Worm (Caenorhabditis elegans) whole organism, L3 larva: ENCODE measurements around the gene srxa-12.

Source experiments
- R02D3.7 ChIP-seq: fragments of 150-350 bp; optimal IDR thresholded peaks from 2 replicates; lab custom pipeline; 2014; ENCODE audit warnings: missing biosample characterization, missing genetic modification characterization
- ZK546.5 ChIP-seq: sonication (generic microtip); optimal IDR thresholded peaks from 2 replicates; lab custom pipeline; 2017; ENCODE audit warnings: missing biosample characterization, missing genetic modification characterization
- aly-2 ChIP-seq: fragments of 150-350 bp; optimal IDR thresholded peaks from 2 replicates; lab custom pipeline; 2014; ENCODE audit warnings: missing biosample characterization, missing genetic modification characterization
- ama-1 ChIP-seq: fragments of 150-350 bp; optimal IDR thresholded peaks from 2 replicates; lab custom pipeline; 2018
- ceh-28 ChIP-seq: fragments of 150-350 bp; optimal IDR thresholded peaks from 2 replicates; lab custom pipeline; 2014; ENCODE audit warnings: missing biosample characterization, missing genetic modification reagents, missing genetic modification characterization
- ceh-82 ChIP-seq: fragments of 150-350 bp; optimal IDR thresholded peaks from 2 replicates; lab custom pipeline; 2014; ENCODE audit warnings: missing biosample characterization, missing genetic modification characterization
- ceh-9 ChIP-seq: sonication (generic microtip); optimal IDR thresholded peaks from 2 replicates; lab custom pipeline; 2018; ENCODE audit warnings: missing biosample characterization, missing genetic modification characterization
- egl-27 ChIP-seq: sonication (generic microtip); optimal IDR thresholded peaks from 4 replicates; lab custom pipeline; 2017; ENCODE audit warnings: missing biosample characterization, missing genetic modification reagents, missing genetic modification characterization
- egl-5 ChIP-seq: fragments of 150-350 bp; optimal IDR thresholded peaks from 2 replicates; lab custom pipeline; 2017; ENCODE audit warnings: missing biosample characterization, missing genetic modification reagents, missing genetic modification characterization, inconsistent platforms
- elt-1 ChIP-seq: fragments of 150-350 bp; optimal IDR thresholded peaks from 2 replicates; lab custom pipeline; 2014; ENCODE audit warnings: missing biosample characterization, missing genetic modification characterization
- elt-2 ChIP-seq: sonication (generic microtip); optimal IDR thresholded peaks from 2 replicates; lab custom pipeline; 2016; ENCODE audit warnings: missing genetic modification reagents, mild to moderate bottlenecking, missing genetic modification characterization, missing compliant biosample characterization
- elt-3 ChIP-seq, 3 experiments: fragments of 150-350 bp in 1 of 3; sonication (generic microtip) in 2 of 3; optimal IDR thresholded peaks; 2 replicates in 2 of 3; 4 replicates in 1 of 3; lab custom pipeline; 2014 to 2017; ENCODE audit warnings: missing biosample characterization in 3 of 3, missing genetic modification characterization in 3 of 3
- eor-1 ChIP-seq, 2 experiments: fragments of 150-350 bp; optimal IDR thresholded peaks; 2 replicates each; lab custom pipeline; 2014 to 2018; ENCODE audit warnings: missing biosample characterization in 2 of 2, missing genetic modification characterization in 2 of 2
- fkh-10 ChIP-seq: sonication (generic microtip); optimal IDR thresholded peaks from 2 replicates; lab custom pipeline; 2017; ENCODE audit warnings: missing biosample characterization, missing genetic modification reagents, missing genetic modification characterization
- fkh-2 ChIP-seq: fragments of 150-350 bp; optimal IDR thresholded peaks from 2 replicates; lab custom pipeline; 2014; ENCODE audit warnings: missing biosample characterization, missing genetic modification reagents, missing genetic modification characterization
- fos-1 ChIP-seq: fragments of 150-350 bp; optimal IDR thresholded peaks from 2 replicates; lab custom pipeline; 2014; ENCODE audit warnings: missing biosample characterization, missing genetic modification characterization
- hmg-11 ChIP-seq: sonication (generic microtip); optimal IDR thresholded peaks from 2 replicates; lab custom pipeline; 2016; ENCODE audit warnings: missing genetic modification characterization, missing compliant biosample characterization
- jun-1 ChIP-seq: fragments of 150-350 bp; optimal IDR thresholded peaks from 2 replicates; lab custom pipeline; 2014; ENCODE audit warnings: missing biosample characterization, missing genetic modification reagents, missing genetic modification characterization
- lin-15B ChIP-seq: fragments of 150-350 bp; optimal IDR thresholded peaks from 2 replicates; lab custom pipeline; 2014; ENCODE audit warnings: missing biosample characterization, missing genetic modification characterization
- lin-39 ChIP-seq: fragments of 150-350 bp; optimal IDR thresholded peaks from 2 replicates; lab custom pipeline; 2018; ENCODE audit warnings: missing biosample characterization, missing genetic modification reagents, missing genetic modification characterization
- lsy-12 ChIP-seq: sonication (generic microtip); optimal IDR thresholded peaks from 2 replicates; lab custom pipeline; 2016; ENCODE audit warnings: mild to moderate bottlenecking, missing genetic modification characterization, missing compliant biosample characterization
- mdl-1 ChIP-seq: fragments of 150-350 bp; optimal IDR thresholded peaks from 2 replicates; lab custom pipeline; 2014; ENCODE audit warnings: missing biosample characterization, missing genetic modification characterization
- nfya-1 ChIP-seq: sonication (generic microtip); optimal IDR thresholded peaks from 2 replicates; lab custom pipeline; 2017; ENCODE audit warnings: missing genetic modification characterization, mild to moderate bottlenecking, missing compliant biosample characterization, antibody characterized with exemption, moderate library complexity; ENCODE audit not compliant: insufficient read depth
- nhr-12 ChIP-seq: fragments of 150-350 bp; optimal IDR thresholded peaks from 2 replicates; lab custom pipeline; 2014; ENCODE audit warnings: missing biosample characterization, missing genetic modification characterization
- nhr-23 ChIP-seq: fragments of 150-350 bp; optimal IDR thresholded peaks from 2 replicates; lab custom pipeline; 2014; ENCODE audit warnings: missing biosample characterization, missing genetic modification reagents, missing genetic modification characterization
- nhr-237 ChIP-seq: fragments of 150-350 bp; optimal IDR thresholded peaks from 2 replicates; lab custom pipeline; 2014; ENCODE audit warnings: missing biosample characterization, missing genetic modification characterization
- nhr-25 ChIP-seq: sonication (generic microtip); optimal IDR thresholded peaks from 2 replicates; lab custom pipeline; 2017; ENCODE audit warnings: missing biosample characterization, missing genetic modification characterization
- nhr-28 ChIP-seq: fragments of 150-350 bp; optimal IDR thresholded peaks from 2 replicates; lab custom pipeline; 2014; ENCODE audit warnings: missing biosample characterization, missing genetic modification characterization
- nhr-43 ChIP-seq: sonication (generic microtip); optimal IDR thresholded peaks from 2 replicates; lab custom pipeline; 2016; ENCODE audit warnings: mild to moderate bottlenecking, missing genetic modification characterization, missing compliant biosample characterization; ENCODE audit not compliant: poor library complexity, severe bottlenecking
- nhr-67 ChIP-seq: fragments of 150-350 bp; optimal IDR thresholded peaks from 2 replicates; lab custom pipeline; 2014; ENCODE audit warnings: missing biosample characterization, missing genetic modification characterization
- nhr-76 ChIP-seq: fragments of 150-350 bp; sonication (generic microtip); optimal IDR thresholded peaks from 5 replicates; lab custom pipeline; 2014; ENCODE audit warnings: missing biosample characterization, missing genetic modification characterization
- pha-4 ChIP-seq: fragments of 150-350 bp; optimal IDR thresholded peaks from 2 replicates; lab custom pipeline; 2014; ENCODE audit warnings: missing biosample characterization, missing genetic modification reagents, missing genetic modification characterization
- pqm-1 ChIP-seq: fragments of 150-350 bp; optimal IDR thresholded peaks from 2 replicates; lab custom pipeline; 2017; ENCODE audit warnings: missing biosample characterization, missing genetic modification characterization, inconsistent platforms
- skn-1 ChIP-seq: fragments of 150-350 bp; optimal IDR thresholded peaks from 2 replicates; lab custom pipeline; 2014; ENCODE audit warnings: missing biosample characterization, missing genetic modification characterization
- snpc-4 ChIP-seq: fragments of 150-350 bp; optimal IDR thresholded peaks from 2 replicates; lab custom pipeline; 2014; ENCODE audit warnings: missing biosample characterization, missing genetic modification characterization
- tbx-2 ChIP-seq: sonication (generic microtip); optimal IDR thresholded peaks from 2 replicates; lab custom pipeline; 2016; ENCODE audit warnings: mild to moderate bottlenecking, missing genetic modification characterization, missing compliant biosample characterization
- unc-39 ChIP-seq: sonication (generic microtip); optimal IDR thresholded peaks from 4 replicates; lab custom pipeline; 2017; ENCODE audit warnings: missing biosample characterization, missing genetic modification characterization
- unc-62 ChIP-seq: fragments of 150-350 bp; sonication (generic microtip); optimal IDR thresholded peaks from 4 replicates; lab custom pipeline; 2014; ENCODE audit warnings: missing biosample characterization, missing genetic modification reagents, missing genetic modification characterization
- ztf-11 ChIP-seq: fragments of 150-350 bp; optimal IDR thresholded peaks from 2 replicates; lab custom pipeline; 2014; ENCODE audit warnings: missing biosample characterization, missing genetic modification characterization
- ztf-4 ChIP-seq: fragments of 150-350 bp; optimal IDR thresholded peaks from 2 replicates; lab custom pipeline; 2014; ENCODE audit warnings: missing biosample characterization, missing genetic modification characterization

Gene srxa-12

ce11 chrV:13889516-13889915, 37.0 kb upstream of the srxa-12 start, which contains the start of gene spp-12:
Gene spp-12, plus strand, starts transcription at chrV:13889816.
- TF ChIP-seq nfya-1 (tag; lab: Kevin White, UChicago) (no peak), ceh-9 (tag; lab: Kevin White, UChicago) (no peak), ceh-28 (no peak)
- TF ChIP-seq, all 47 proteins: peak for 0

ce11 chrV:13890473-13890872, 36.0 kb upstream of the srxa-12 start, which contains the start of gene lbp-8:
Gene lbp-8, plus strand, starts transcription at chrV:13890773.
- TF ChIP-seq fkh-2 (tag; lab: Kevin White, UChicago) (no peak), elt-1 (tag; lab: Kevin White, UChicago) (no peak), mdl-1 (tag; lab: Kevin White, UChicago) (no peak), skn-1 (tag; lab: Kevin White, UChicago) (no peak), ZK546.5 (tag; lab: Kevin White, UChicago) (no peak), ama-1 (no peak), nhr-25 (tag; lab: Kevin White, UChicago) (no peak), pqm-1 (tag; lab: Kevin White, UChicago) (no peak), ztf-11 (no peak), egl-27 (tag; lab: Kevin White, UChicago) (no peak), nhr-12 (tag; lab: Kevin White, UChicago) (no peak), nhr-28 (no peak), ceh-28 (no peak), unc-39 (tag; lab: Kevin White, UChicago) (no peak)

ce11 chrV:13891489-13891888, 35.0 kb upstream of the srxa-12 start:
- TF ChIP-seq nhr-43 (tag; lab: Kevin White, UChicago) (no peak), lsy-12 (tag; lab: Kevin White, UChicago) (no peak), elt-2 (tag; lab: Kevin White, UChicago) (peak; percentile 47), jun-1 (tag; lab: Kevin White, UChicago) (no peak), nhr-28 (no peak), ama-1 (no peak), snpc-4 (tag; lab: Kevin White, UChicago) (no peak), lin-15B (tag; lab: Kevin White, UChicago) (no peak), fos-1 (tag; lab: Kevin White, UChicago) (no peak), mdl-1 (tag; lab: Kevin White, UChicago) (no peak), egl-27 (tag; lab: Kevin White, UChicago) (no peak), elt-3 (tag; optimal IDR thresholded peaks at IDR 0.05; lab: Kevin White, UChicago) (no peak), nhr-67 (tag; lab: Kevin White, UChicago) (no peak), ceh-82 (tag; lab: Kevin White, UChicago) (no peak), pqm-1 (tag; lab: Kevin White, UChicago) (peak; percentile 80)

ce11 chrV:13892457-13893375, 33.8 kb upstream of the srxa-12 start, which contains the start of gene sptl-3:
Gene sptl-3, plus strand, starts transcription at chrV:13893325.
- TF ChIP-seq ztf-4 = no peak
- TF ChIP-seq skn-1 (tag; lab: Kevin White, UChicago) = no peak
- no peak for TF ChIP-seq ceh-28
- no peak for TF ChIP-seq ama-1
- no peak for TF ChIP-seq pha-4
- peak; percentile 18 for TF ChIP-seq pqm-1 (tag; lab: Kevin White, UChicago)
- no peak for TF ChIP-seq ZK546.5 (tag; lab: Kevin White, UChicago)
- TF ChIP-seq nhr-23 (tag; lab: Kevin White, UChicago) = peak; percentile 53
- TF ChIP-seq egl-5 (tag; lab: Kevin White, UChicago) = no peak
- no peak for TF ChIP-seq fkh-10 (GFP tag; lab: Kevin White, UChicago)
- no peak for TF ChIP-seq nhr-237 (tag; lab: Kevin White, UChicago)
- TF ChIP-seq fkh-2 (tag; lab: Kevin White, UChicago) = no peak
- TF ChIP-seq nhr-28 = no peak
- TF ChIP-seq R02D3.7 (tag; lab: Kevin White, UChicago) = no peak
- no peak for TF ChIP-seq aly-2 (tag; lab: Kevin White, UChicago)
- TF ChIP-seq snpc-4 (tag; lab: Kevin White, UChicago) = no peak
- TF ChIP-seq ceh-9 (tag; lab: Kevin White, UChicago) = no peak
- peak; percentile 0 to 46 (median 14) for TF ChIP-seq elt-3 (tag; optimal IDR thresholded peaks at IDR 0.05; lab: Kevin White, UChicago)
- peak; percentile 56 for TF ChIP-seq jun-1 (tag; lab: Kevin White, UChicago)
- TF ChIP-seq nfya-1 (tag; lab: Kevin White, UChicago) = peak; percentile 18
- TF ChIP-seq elt-2 (tag; lab: Kevin White, UChicago) = peak; percentile 92
- peak; percentile 3 for TF ChIP-seq hmg-11 (tag; lab: Kevin White, UChicago)
- no peak for TF ChIP-seq ceh-82 (tag; lab: Kevin White, UChicago)
- no peak for TF ChIP-seq nhr-67 (tag; lab: Kevin White, UChicago)
- peak; percentile 71 for TF ChIP-seq nhr-43 (tag; lab: Kevin White, UChicago)
- no peak for TF ChIP-seq fos-1 (tag; lab: Kevin White, UChicago)
- TF ChIP-seq nhr-76 = no peak
- TF ChIP-seq unc-62 (GFP tag; lab: Kevin White, UChicago) = no peak
- TF ChIP-seq ztf-11 = no peak
- peak; percentile 48 for TF ChIP-seq nhr-25 (tag; lab: Kevin White, UChicago)
- TF ChIP-seq lin-39 (tag; lab: Kevin White, UChicago) = no peak
- no peak for TF ChIP-seq tbx-2
- peak; percentile 54 for TF ChIP-seq lin-15B (tag; lab: Kevin White, UChicago)
- no peak for TF ChIP-seq eor-1 (tag; optimal IDR thresholded peaks at IDR 0.05; lab: Kevin White, UChicago)
- TF ChIP-seq unc-39 (tag; lab: Kevin White, UChicago) = no peak
- TF ChIP-seq nhr-12 (tag; lab: Kevin White, UChicago) = no peak
- TF ChIP-seq, all 47 proteins: peak for 10
